Worm (Caenorhabditis elegans) whole organism, young adult: ENCODE results near the gene K12H6.10.

Experiments used
- B0019.2 ChIP-seq: fragments of 200-800 bp; sonication (Bioruptor generic); conservative IDR thresholded peaks from 2 replicates; pipeline ENCODE4 v1.3.6; 2022; ENCODE audit warnings: missing genetic modification reagents, missing genetic modification characterization, missing compliant biosample characterization
- T07F8.4 ChIP-seq: sonication (generic microtip); optimal IDR thresholded peaks from 2 replicates; lab custom pipeline; 2016; ENCODE audit warnings: mild to moderate bottlenecking, missing genetic modification characterization, moderate library complexity, missing compliant biosample characterization
- ZK185.1 ChIP-seq: sonication (generic microtip); optimal IDR thresholded peaks from 2 replicates; lab custom pipeline; 2016; ENCODE audit warnings: mild to moderate bottlenecking, missing genetic modification characterization, missing compliant biosample characterization; ENCODE audit not compliant: poor library complexity, severe bottlenecking
- cebp-1 ChIP-seq, 2 experiments: fragments of 200-800 bp in 1 of 2; sonication (Bioruptor generic) in 1 of 2; sonication (generic microtip) in 1 of 2; IDR thresholded peaks in 1 of 2; optimal IDR thresholded peaks in 1 of 2; 2 replicates each; pipeline versions ENCODE4 v1.3.6 to Lab custom; 2017 to 2022; ENCODE audit warnings: missing compliant biosample characterization in 2 of 2, missing genetic modification characterization in 2 of 2, mild to moderate bottlenecking in 1 of 2, missing genetic modification reagents in 1 of 2, moderate library complexity in 1 of 2
- ceh-79 ChIP-seq: sonication (generic microtip); optimal IDR thresholded peaks from 2 replicates; lab custom pipeline; 2017; ENCODE audit warnings: mild to moderate bottlenecking, missing genetic modification characterization, missing compliant biosample characterization
- die-1 ChIP-seq: sonication (generic microtip); optimal IDR thresholded peaks from 2 replicates; lab custom pipeline; 2016; ENCODE audit warnings: missing genotype, mild to moderate bottlenecking, missing genetic modification characterization, missing compliant biosample characterization
- egl-18 ChIP-seq: fragments of 200-800 bp; sonication (Bioruptor generic); IDR thresholded peaks from 2 replicates; pipeline ENCODE4 v1.3.6; 2022; ENCODE audit warnings: missing genetic modification reagents, missing genetic modification characterization, missing compliant biosample characterization
- fkh-3 ChIP-seq: sonication (generic microtip); optimal IDR thresholded peaks from 2 replicates; lab custom pipeline; 2016; ENCODE audit warnings: mild to moderate bottlenecking, missing genetic modification characterization, missing compliant biosample characterization
- mel-28 ChIP-seq: sonication (generic microtip); optimal IDR thresholded peaks from 2 replicates; lab custom pipeline; 2016; ENCODE audit warnings: borderline replicate concordance, mild to moderate bottlenecking, missing genetic modification characterization, missing compliant biosample characterization
- rec-8 ChIP-seq, 2 experiments: sonication (generic microtip); optimal IDR thresholded peaks; 2 replicates each; lab custom pipeline; 2016; ENCODE audit warnings: mild to moderate bottlenecking in 2 of 2, missing genetic modification characterization in 2 of 2, missing genetic modification reagents in 2 of 2, missing genotype in 2 of 2, missing biosample characterization in 1 of 2, missing compliant biosample characterization in 1 of 2, moderate library complexity in 1 of 2
- ztf-28 ChIP-seq: fragments of 200-800 bp; sonication (Bioruptor generic); IDR thresholded peaks from 2 replicates; pipeline ENCODE4 v1.3.6; 2022; ENCODE audit warnings: missing genetic modification reagents, missing genetic modification characterization, missing compliant biosample characterization

DNA sequence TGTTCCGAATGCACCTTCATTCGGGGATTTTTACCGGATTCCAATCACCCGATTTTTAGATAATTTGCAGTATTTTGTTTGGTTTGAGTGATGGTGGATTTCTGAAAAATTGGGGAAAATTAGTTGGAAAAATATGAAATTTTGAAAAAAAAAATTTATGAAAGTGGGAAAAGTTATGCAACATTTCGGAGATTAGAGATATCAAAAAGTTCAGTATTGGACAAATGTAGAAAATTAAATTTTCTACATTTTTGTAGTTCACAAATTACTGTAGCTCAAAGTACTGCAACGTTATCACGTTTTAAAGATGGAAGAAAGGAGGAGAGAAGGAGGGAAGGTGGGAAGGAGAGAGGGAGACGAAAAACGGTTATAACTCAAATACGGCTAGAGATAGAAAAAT, 29.8 kb downstream of the K12H6.10 start, which contains the start of gene ptc-3:
- TF ChIP-seq fkh-3 (tag; lab: Kevin White, UChicago), result no peak
- no peak for TF ChIP-seq egl-18 (GFP tag; lab: Robert Waterston, UW)
- TF ChIP-seq ceh-79, result no peak
- no peak for TF ChIP-seq die-1 (tag; lab: Kevin White, UChicago)
- TF ChIP-seq rec-8 (tag; optimal IDR thresholded peaks at IDR 0.05; lab: Kevin White, UChicago), result no peak
- TF ChIP-seq cebp-1 (GFP tag; IDR thresholded peaks at IDR 0.05; lab: Robert Waterston, UW), result no peak
- TF ChIP-seq cebp-1 (tag; optimal IDR thresholded peaks at IDR 0.05; lab: Kevin White, UChicago), result no peak
- TF ChIP-seq T07F8.4 (tag; lab: Kevin White, UChicago), result no peak
- no peak for TF ChIP-seq ztf-28 (GFP tag; lab: Robert Waterston, UW)
- no peak for TF ChIP-seq mel-28
- no peak for TF ChIP-seq B0019.2 (GFP tag; lab: Robert Waterston, UW)
- TF ChIP-seq ZK185.1 (tag; lab: Kevin White, UChicago), result no peak
